Worm (Caenorhabditis elegans): ENCODE results near the gene C52E4.12.
A peak's percentile ranks its signal among the peaks of the same experiment; 100 is the strongest.
"Not testable (repeated sequence)": the region's sequence is repeated elsewhere in the genome, so short reads cannot be mapped to it uniquely, and the experiment has no call there.

The C52E4.12 gene

ce11 chrV:12002866-12003485 lies 7.0 kb downstream of the C52E4.12 start, which contains the start of gene cpr-9:
cpr-9 (plus strand) TSS chrV:12003053.
- TF ChIP-seq him-1 (tag; optimal IDR thresholded peaks at IDR 0.05) (no peak), W03F9.2 (tag; optimal IDR thresholded peaks at IDR 0.05) (peak; percentile 30), dao-5 (tag; optimal IDR thresholded peaks at IDR 0.05) (no peak)

ce11 chrV:12004501-12004940 lies 8.6 kb downstream of the C52E4.12 start:
- TF ChIP-seq him-1 (tag; optimal IDR thresholded peaks at IDR 0.05) (no peak), dao-5 (tag; optimal IDR thresholded peaks at IDR 0.05) (no peak), W03F9.2 (tag; optimal IDR thresholded peaks at IDR 0.05) (no peak)

- TF ChIP-seq W03F9.2 (tag; optimal IDR thresholded peaks at IDR 0.05) (no peak), dao-5 (tag; optimal IDR thresholded peaks at IDR 0.05) (no peak), him-1 (tag; optimal IDR thresholded peaks at IDR 0.05) (no peak)
These were observed 10.5 kb downstream of the C52E4.12 start, which contains the start of gene F57F5.3 for ce11 chrV:12006495-12006894. F57F5.3 (minus strand) TSS chrV:12006595.

- TF ChIP-seq him-1 (tag; optimal IDR thresholded peaks at IDR 0.05) (no peak), W03F9.2 (tag; optimal IDR thresholded peaks at IDR 0.05) (no peak), dao-5 (tag; optimal IDR thresholded peaks at IDR 0.05) (no peak)
These were observed 15.7 kb downstream of the C52E4.12 start for ce11 chrV:12011686-12012085.

ce11 chrV:12013298-12013697 lies 17.3 kb downstream of the C52E4.12 start, which contains the start of gene add-2:
add-2 (minus strand) TSS chrV:12013406.
- TF ChIP-seq him-1 (tag; optimal IDR thresholded peaks at IDR 0.05), result no peak
- TF ChIP-seq W03F9.2 (tag; optimal IDR thresholded peaks at IDR 0.05), result no peak
- no peak for TF ChIP-seq dao-5 (tag; optimal IDR thresholded peaks at IDR 0.05)

- not testable (repeated sequence) for TF ChIP-seq dao-5, him-1, W03F9.2 (tag; optimal IDR thresholded peaks at IDR 0.05)
These were observed 24.1 kb downstream of the C52E4.12 start, which contains the start of gene F10C2.3 for ce11 chrV:12020026-12020425. F10C2.3 (plus strand) TSS chrV:12020326.

ce11 chrV:12020940-12021339 lies 25.0 kb downstream of the C52E4.12 start:
- TF ChIP-seq W03F9.2 (tag; optimal IDR thresholded peaks at IDR 0.05) (no peak), dao-5 (tag; optimal IDR thresholded peaks at IDR 0.05) (no peak), him-1 (tag; optimal IDR thresholded peaks at IDR 0.05) (no peak)

- peak; percentile 41 for TF ChIP-seq him-1 (tag; optimal IDR thresholded peaks at IDR 0.05)
- no peak for TF ChIP-seq dao-5 (tag; optimal IDR thresholded peaks at IDR 0.05)
These were observed 28.3 kb downstream of the C52E4.12 start for ce11 chrV:12024273-12024672.

ce11 chrV:12025683-12026082 lies 29.7 kb downstream of the C52E4.12 start:
- TF ChIP-seq him-1 (tag; optimal IDR thresholded peaks at IDR 0.05) (peak; percentile 4), W03F9.2 (tag; optimal IDR thresholded peaks at IDR 0.05) (no peak), dao-5 (tag; optimal IDR thresholded peaks at IDR 0.05) (no peak)

ce11 chrV:12026878-12027477 lies 31.0 kb downstream of the C52E4.12 start:
- TF ChIP-seq dao-5 (tag; optimal IDR thresholded peaks at IDR 0.05) (no peak), W03F9.2 (tag; optimal IDR thresholded peaks at IDR 0.05) (no peak), him-1 (tag; optimal IDR thresholded peaks at IDR 0.05) (peak; percentile 80)

- TF ChIP-seq W03F9.2 (tag; optimal IDR thresholded peaks at IDR 0.05) (no peak), dao-5 (tag; optimal IDR thresholded peaks at IDR 0.05) (no peak), him-1 (tag; optimal IDR thresholded peaks at IDR 0.05) (no peak)
These were observed 32.2 kb downstream of the C52E4.12 start for ce11 chrV:12028151-12028550.

ce11 chrV:12032060-12032459 lies 36.1 kb downstream of the C52E4.12 start, which contains the start of gene pkc-1:
pkc-1 (minus strand) TSS chrV:12032160.
- TF ChIP-seq W03F9.2 (tag; optimal IDR thresholded peaks at IDR 0.05) (no peak), dao-5 (tag; optimal IDR thresholded peaks at IDR 0.05) (no peak), him-1 (tag; optimal IDR thresholded peaks at IDR 0.05) (no peak)

- TF ChIP-seq dao-5 (tag; optimal IDR thresholded peaks at IDR 0.05) (no peak), him-1 (tag; optimal IDR thresholded peaks at IDR 0.05) (no peak), W03F9.2 (tag; optimal IDR thresholded peaks at IDR 0.05) (no peak)
These were observed 37.9 kb downstream of the C52E4.12 start for ce11 chrV:12033841-12034240.

ce11 chrV:12036129-12036528 lies 40.2 kb downstream of the C52E4.12 start:
- no peak for TF ChIP-seq W03F9.2 (tag; optimal IDR thresholded peaks at IDR 0.05)
- no peak for TF ChIP-seq him-1 (tag; optimal IDR thresholded peaks at IDR 0.05)
- no peak for TF ChIP-seq dao-5 (tag; optimal IDR thresholded peaks at IDR 0.05)
